Fruit fly (Drosophila melanogaster): ENCODE data around the gene Vps53.

- TF ChIP-seq h (optimal IDR thresholded peaks at IDR 0.05), result no peak
- no peak for TF ChIP-seq ttk (optimal IDR thresholded peaks at IDR 0.05)
Measured at dm6 chr2L:4368553-4369268, 17.2 kb downstream of the Vps53 start.
